Fruit fly (Drosophila melanogaster): ENCODE measurements around the gene MED19.
A peak's percentile ranks its signal among the peaks of the same experiment; 100 is the strongest.

dm6 chr3L:17878781-17879360 is 32.6 kb upstream of the MED19 start, which contains the start of gene CG7408:
- TF ChIP-seq CG9705 (GFP tag; optimal IDR thresholded peaks at IDR 0.05) (no peak), Sp1 (GFP tag; optimal IDR thresholded peaks at IDR 0.05) (no peak), woc (GFP tag; optimal IDR thresholded peaks at IDR 0.05) (no peak), Abd-B (GFP tag; optimal IDR thresholded peaks at IDR 0.05) (no peak), Vsx2 (GFP tag; optimal IDR thresholded peaks at IDR 0.05; ENCODE audit: partially characterized antibody) (no peak), br (GFP tag; optimal IDR thresholded peaks at IDR 0.05) (peak; percentile 24), psq (GFP tag; optimal IDR thresholded peaks at IDR 0.05) (no peak), Dif (GFP tag; optimal IDR thresholded peaks at IDR 0.05; ENCODE audit: partially characterized antibody) (peak; percentile 37), pan (optimal IDR thresholded peaks at IDR 0.05) (no peak), OdsH (GFP tag; optimal IDR thresholded peaks at IDR 0.05) (no peak), Jra (GFP tag; optimal IDR thresholded peaks at IDR 0.05) (no peak), dl (GFP tag; optimal IDR thresholded peaks at IDR 0.05; ENCODE audit: insufficient read depth in 1 of 2, partially characterized antibody in 2 of 2) (peak in 1 of 2 experiments; percentile 28)

Data from whole organism, wandering third instar larva.